Fruit fly (Drosophila melanogaster) whole organism, embryonic: Measurements from ENCODE around the gene CG45099.

ENCODE experiments used
- ATbp ChIP-seq: fragments of 200-800 bp; sonication (Bioruptor generic); optimal IDR thresholded peaks from 2 replicates; lab custom pipeline; 2017; ENCODE audit warnings: missing biosample characterization, mild to moderate bottlenecking, missing genetic modification characterization, missing genetic modification reagents
- Asciz ChIP-seq: fragments of 200-800 bp; sonication (Bioruptor generic); optimal IDR thresholded peaks from 2 replicates; lab custom pipeline; 2017; ENCODE audit warnings: missing biosample characterization, mild to moderate bottlenecking, missing genetic modification characterization, missing genetic modification reagents
- Bgb ChIP-seq: fragments of 200-800 bp; sonication (Bioruptor generic); IDR thresholded peaks from 2 replicates; pipeline ENCODE4 v1.3.6; 2022; ENCODE audit warnings: missing biosample characterization, missing genetic modification characterization; ENCODE audit not compliant: partially characterized antibody
- CG11504 ChIP-seq: fragments of 200-800 bp; sonication (Bioruptor generic); optimal IDR thresholded peaks from 3 replicates; lab custom pipeline; 2019; ENCODE audit warnings: missing biosample characterization, mild to moderate bottlenecking, missing genetic modification characterization, moderate library complexity
- CG11695 ChIP-seq: fragments of 200-800 bp; sonication (Bioruptor generic); IDR thresholded peaks from 3 replicates; pipeline ENCODE4 v1.3.6; 2022; ENCODE audit warnings: missing biosample characterization, missing genetic modification characterization
- CG11696 ChIP-seq: fragments of 200-800 bp; sonication (Bioruptor generic); IDR thresholded peaks from 2 replicates; pipeline ENCODE4 v1.3.6; 2022; ENCODE audit warnings: missing biosample characterization, missing genetic modification characterization
- CG14441 ChIP-seq: fragments of 200-800 bp; sonication (Bioruptor generic); IDR thresholded peaks from 2 replicates; pipeline ENCODE4 v1.3.6; 2022; ENCODE audit warnings: missing biosample characterization, missing genetic modification characterization
- CG14710 ChIP-seq: fragments of 200-800 bp; sonication (Bioruptor generic); optimal IDR thresholded peaks from 3 replicates; lab custom pipeline; 2019; ENCODE audit warnings: missing biosample characterization, mild to moderate bottlenecking, missing genetic modification characterization, moderate library complexity
- CG14860 ChIP-seq: fragments of 200-800 bp; sonication (Bioruptor generic); IDR thresholded peaks from 3 replicates; pipeline ENCODE4 v1.3.6; 2022; ENCODE audit warnings: missing biosample characterization, missing genetic modification characterization; ENCODE audit not compliant: partially characterized antibody
- CG15696 ChIP-seq: fragments of 200-800 bp; sonication (Bioruptor generic); optimal IDR thresholded peaks from 2 replicates; lab custom pipeline; 2019; ENCODE audit warnings: missing biosample characterization, mild to moderate bottlenecking, missing genetic modification characterization, moderate library complexity
- CG1602 ChIP-seq: fragments of 200-800 bp; sonication (Bioruptor generic); optimal IDR thresholded peaks from 3 replicates; lab custom pipeline; 2016; ENCODE audit warnings: missing biosample characterization, missing genetic modification characterization
- CG1647 ChIP-seq: fragments of 200-800 bp; sonication (Bioruptor generic); optimal IDR thresholded peaks from 3 replicates; lab custom pipeline; 2016; ENCODE audit warnings: missing biosample characterization, missing genetic modification characterization
- CG16863 ChIP-seq: fragments of 200-800 bp; sonication (Bioruptor generic); optimal IDR thresholded peaks from 3 replicates; lab custom pipeline; 2016; ENCODE audit warnings: missing biosample characterization, missing genetic modification characterization
- CG17829 ChIP-seq: fragments of 200-800 bp; optimal IDR thresholded peaks from 2 replicates; lab custom pipeline; 2019; ENCODE audit warnings: missing biosample characterization, mild to moderate bottlenecking, missing genetic modification characterization, moderate library complexity
- CG2202 ChIP-seq: fragments of 200-800 bp; sonication (Bioruptor generic); optimal IDR thresholded peaks from 2 replicates; lab custom pipeline; 2018; ENCODE audit warnings: missing biosample characterization, mild to moderate bottlenecking, missing genetic modification characterization
- CG2712 ChIP-seq: fragments of 200-800 bp; optimal IDR thresholded peaks from 3 replicates; lab custom pipeline; 2019; ENCODE audit warnings: missing biosample characterization, mild to moderate bottlenecking, missing genetic modification characterization, moderate library complexity
- CG3163 ChIP-seq: fragments of 200-800 bp; sonication (Bioruptor generic); optimal IDR thresholded peaks from 3 replicates; lab custom pipeline; 2016; ENCODE audit warnings: missing biosample characterization, missing genetic modification characterization
- CG3281 ChIP-seq: fragments of 200-800 bp; sonication (Bioruptor generic); optimal IDR thresholded peaks from 3 replicates; lab custom pipeline; 2017; ENCODE audit warnings: missing biosample characterization, mild to moderate bottlenecking, missing genetic modification characterization
- CG42726 ChIP-seq: fragments of 200-800 bp; sonication (Bioruptor generic); IDR thresholded peaks from 2 replicates; pipeline ENCODE4 v1.3.6; 2022; ENCODE audit warnings: missing biosample characterization, missing genetic modification characterization; ENCODE audit not compliant: partially characterized antibody
- CG4617 ChIP-seq: fragments of 200-800 bp; sonication (Bioruptor generic); optimal IDR thresholded peaks from 3 replicates; lab custom pipeline; 2016; ENCODE audit warnings: missing biosample characterization, missing genetic modification characterization, borderline replicate concordance
- CG8290 ChIP-seq, 3 experiments: fragments of 200-800 bp; sonication (Bioruptor generic); optimal IDR thresholded peaks; 2 replicates each; lab custom pipeline; 2016 to 2019; ENCODE audit warnings: missing biosample characterization in 3 of 3, missing genetic modification characterization in 3 of 3, mild to moderate bottlenecking in 2 of 3, moderate library complexity in 1 of 3
- CG9817 ChIP-seq: fragments of 200-800 bp; sonication (Bioruptor generic); optimal IDR thresholded peaks from 2 replicates; lab custom pipeline; 2018; ENCODE audit warnings: missing biosample characterization, mild to moderate bottlenecking, missing genetic modification characterization, moderate library complexity
- Camta ChIP-seq: fragments of 200-800 bp; sonication (Bioruptor generic); optimal IDR thresholded peaks from 2 replicates; lab custom pipeline; 2016; ENCODE audit warnings: missing biosample characterization, missing genetic modification characterization
- MBD-R2 ChIP-seq: fragments of 200-800 bp; sonication (Bioruptor generic); IDR thresholded peaks from 2 replicates; pipeline ENCODE4 v1.3.6; 2022; ENCODE audit warnings: missing biosample characterization, missing genetic modification characterization
- MESR4 ChIP-seq: fragments of 200-800 bp; sonication (Bioruptor generic); optimal IDR thresholded peaks from 2 replicates; lab custom pipeline; 2018; ENCODE audit warnings: missing biosample characterization, mild to moderate bottlenecking, missing genetic modification characterization, moderate library complexity
- Max ChIP-seq: fragments of 200-800 bp; sonication (Bioruptor generic); optimal IDR thresholded peaks from 2 replicates; lab custom pipeline; 2016; ENCODE audit warnings: missing biosample characterization, mild to moderate bottlenecking, missing genetic modification characterization
- Poxn ChIP-seq: fragments of 200-800 bp; sonication (Bioruptor generic); IDR thresholded peaks from 2 replicates; pipeline ENCODE4 v1.3.6; 2022; ENCODE audit warnings: missing biosample characterization, missing genetic modification characterization
- Side ChIP-seq: fragments of 200-800 bp; sonication (Bioruptor generic); optimal IDR thresholded peaks from 2 replicates; lab custom pipeline; 2016; ENCODE audit warnings: missing biosample characterization, missing genetic modification characterization
- Xrp1 ChIP-seq: fragments of 200-800 bp; sonication (Bioruptor generic); IDR thresholded peaks from 2 replicates; pipeline ENCODE4 v1.3.6; 2022; ENCODE audit warnings: missing biosample characterization, missing genetic modification characterization
- az2 ChIP-seq: fragments of 200-800 bp; sonication (Bioruptor generic); optimal IDR thresholded peaks from 3 replicates; lab custom pipeline; 2016; ENCODE audit warnings: missing biosample characterization, missing genetic modification characterization
- br ChIP-seq: fragments of >200 bp; optimal IDR thresholded peaks from 2 replicates; lab custom pipeline; 2017
- bsh ChIP-seq, 2 experiments: fragments of 200-800 bp; sonication (Bioruptor generic); optimal IDR thresholded peaks; 2 replicates each; lab custom pipeline; 2017 to 2018; ENCODE audit warnings: mild to moderate bottlenecking in 2 of 2, missing biosample characterization in 2 of 2, missing genetic modification characterization in 2 of 2, moderate library complexity in 1 of 2
- chif ChIP-seq, 2 experiments: fragments of 200-800 bp; sonication (Bioruptor generic); optimal IDR thresholded peaks; 3 replicates each; lab custom pipeline; 2016; ENCODE audit warnings: missing biosample characterization in 2 of 2, missing genetic modification characterization in 2 of 2
- croc ChIP-seq: fragments of 200-800 bp; sonication (Bioruptor generic); conservative IDR thresholded peaks from 3 replicates; pipeline ENCODE4 v1.3.6; 2022; ENCODE audit warnings: missing biosample characterization, missing genetic modification characterization
- dmrt11E ChIP-seq: fragments of 200-800 bp; sonication (Bioruptor generic); optimal IDR thresholded peaks from 3 replicates; lab custom pipeline; 2018; ENCODE audit warnings: missing biosample characterization, mild to moderate bottlenecking, missing genetic modification characterization, moderate library complexity
- ftz-f1 ChIP-seq: fragments of 200-800 bp; sonication (Bioruptor generic); optimal IDR thresholded peaks from 2 replicates; lab custom pipeline; 2016; ENCODE audit warnings: missing biosample characterization, missing genetic modification characterization
- gem ChIP-seq: fragments of 200-800 bp; sonication (Bioruptor generic); optimal IDR thresholded peaks from 2 replicates; lab custom pipeline; 2019; ENCODE audit warnings: missing biosample characterization, mild to moderate bottlenecking, missing genetic modification characterization, moderate library complexity
- grau ChIP-seq: fragments of 200-800 bp; optimal IDR thresholded peaks from 3 replicates; lab custom pipeline; 2019; ENCODE audit warnings: missing biosample characterization, mild to moderate bottlenecking, missing genetic modification characterization, moderate library complexity
- hbn ChIP-seq: fragments of 200-800 bp; sonication (Bioruptor generic); IDR thresholded peaks from 2 replicates; pipeline ENCODE4 v1.3.6; 2022; ENCODE audit warnings: missing biosample characterization, missing genetic modification characterization; ENCODE audit not compliant: partially characterized antibody
- mld ChIP-seq: fragments of 200-800 bp; sonication (Bioruptor generic); IDR thresholded peaks from 3 replicates; pipeline ENCODE4 v1.3.6; 2022; ENCODE audit warnings: missing biosample characterization, missing genetic modification characterization; ENCODE audit not compliant: partially characterized antibody
- nom ChIP-seq: fragments of 200-800 bp; sonication (Bioruptor generic); optimal IDR thresholded peaks from 2 replicates; lab custom pipeline; 2017; ENCODE audit warnings: missing biosample characterization, missing genetic modification characterization, mild to moderate bottlenecking, moderate library complexity, missing genetic modification reagents
- org-1 ChIP-seq: fragments of 200-800 bp; sonication (Bioruptor generic); optimal IDR thresholded peaks from 2 replicates; lab custom pipeline; 2017; ENCODE audit warnings: missing biosample characterization, missing genetic modification characterization
- pb ChIP-seq: fragments of 200-800 bp; sonication (Bioruptor generic); optimal IDR thresholded peaks from 3 replicates; lab custom pipeline; 2016; ENCODE audit warnings: missing biosample characterization, missing genetic modification characterization
- repo ChIP-seq: fragments of 200-800 bp; sonication (Bioruptor generic); optimal IDR thresholded peaks from 2 replicates; lab custom pipeline; 2016; ENCODE audit warnings: missing biosample characterization, missing genetic modification characterization
- run ChIP-seq: fragments of 200-800 bp; sonication (Bioruptor generic); optimal IDR thresholded peaks from 3 replicates; lab custom pipeline; 2018; ENCODE audit warnings: missing biosample characterization, mild to moderate bottlenecking, missing genetic modification characterization
- sima ChIP-seq: fragments of 200-800 bp; sonication (Bioruptor generic); optimal IDR thresholded peaks from 2 replicates; lab custom pipeline; 2016; ENCODE audit warnings: missing biosample characterization, missing genetic modification characterization
- sug ChIP-seq: fragments of 200-800 bp; optimal IDR thresholded peaks from 2 replicates; lab custom pipeline; 2019; ENCODE audit warnings: missing biosample characterization, mild to moderate bottlenecking, missing genetic modification characterization, moderate library complexity
- trh ChIP-seq: fragments of 200-800 bp; sonication (Bioruptor generic); optimal IDR thresholded peaks from 2 replicates; lab custom pipeline; 2016; ENCODE audit warnings: missing biosample characterization, missing genetic modification characterization
- wor ChIP-seq: fragments of 200-800 bp; sonication (Bioruptor generic); IDR thresholded peaks from 2 replicates; pipeline ENCODE4 v1.3.6; 2022; ENCODE audit warnings: missing biosample characterization, missing genetic modification characterization

Gene CG45099

dm6 chr3R:22041625-22042282, 7.7 kb upstream of the CG45099 start, which contains the start of gene how (continued):
- TF ChIP-seq hbn, result no peak
- TF ChIP-seq dmrt11E (tag; lab: Kevin White, UChicago), result peak; percentile 13
- no peak for TF ChIP-seq mld (GFP tag; lab: Robert Waterston, UW)
- TF ChIP-seq CG17829, result peak; percentile 34
- TF ChIP-seq CG11696 (GFP tag; lab: Robert Waterston, UW), result no peak
- TF ChIP-seq ATbp, result no peak
- TF ChIP-seq az2 (GFP tag; lab: Kevin White, UChicago), result peak; percentile 12
- no peak for TF ChIP-seq br (lab: Kevin White, UChicago)
- TF ChIP-seq CG2712 (tag; lab: Kevin White, UChicago), result no peak
- 0 out of 2 replicates have a peak, but pooled peaks have one; percentile 3 for TF ChIP-seq CG42726 (GFP tag; lab: Robert Waterston, UW)
- TF ChIP-seq CG14710 (tag; lab: Kevin White, UChicago), result peak; percentile 65
- TF ChIP-seq CG2202, result no peak
- no peak for TF ChIP-seq repo (GFP tag; lab: Kevin White, UChicago)
- TF ChIP-seq grau (tag; lab: Kevin White, UChicago), result peak; percentile 6
- TF ChIP-seq CG11504, result peak; percentile 40
- TF ChIP-seq bsh (GFP tag; optimal IDR thresholded peaks at IDR 0.05; lab: Kevin White, UChicago), result peak in 1 of 2 experiments; percentile 6
- no peak for TF ChIP-seq org-1 (GFP tag; lab: Kevin White, UChicago)
- TF ChIP-seq CG1647 (GFP tag; lab: Kevin White, UChicago), result no peak
- TF ChIP-seq CG14441, result no peak
- no peak for TF ChIP-seq CG14860 (GFP tag; lab: Robert Waterston, UW)
- no peak for TF ChIP-seq CG4617 (GFP tag; lab: Kevin White, UChicago)
- TF ChIP-seq Asciz, result peak; percentile 9
- peak; percentile 27 for TF ChIP-seq sug (tag; lab: Kevin White, UChicago)
- TF ChIP-seq nom (GFP tag; lab: Kevin White, UChicago), result peak; percentile 36
- TF ChIP-seq CG16863 (GFP tag; lab: Kevin White, UChicago), result no peak
- TF ChIP-seq ftz-f1 (GFP tag; lab: Kevin White, UChicago), result no peak
- TF ChIP-seq CG1602 (GFP tag; lab: Kevin White, UChicago), result no peak
- TF ChIP-seq CG11695 (GFP tag; lab: Robert Waterston, UW), result no peak
- peak in 1 of 2 experiments; percentile 45 for TF ChIP-seq chif (GFP tag; optimal IDR thresholded peaks at IDR 0.05; lab: Kevin White, UChicago)
- peak; percentile 41 for TF ChIP-seq Camta (GFP tag; lab: Kevin White, UChicago)
- peak; percentile 26 for TF ChIP-seq Max (GFP tag; lab: Kevin White, UChicago)
- TF ChIP-seq Poxn (GFP tag; lab: Robert Waterston, UW), result no peak
- TF ChIP-seq trh, result no peak
- TF ChIP-seq CG3163 (GFP tag; lab: Kevin White, UChicago), result peak; percentile 91
- peak; percentile 30 for TF ChIP-seq gem (tag; lab: Kevin White, UChicago)
- no peak for TF ChIP-seq Bgb
- TF ChIP-seq run, result no peak
- no peak for TF ChIP-seq Xrp1 (GFP tag; lab: Robert Waterston, UW)
- no peak for TF ChIP-seq wor (GFP tag; lab: Robert Waterston, UW)
- TF ChIP-seq CG8290 (GFP tag; optimal IDR thresholded peaks at IDR 0.05; lab: Kevin White, UChicago), result peak; percentile 47
- peak in 1 of 2 experiments; percentile 48 for TF ChIP-seq CG8290 (tag; optimal IDR thresholded peaks at IDR 0.05; lab: Kevin White, UChicago)
- TF ChIP-seq MBD-R2 (GFP tag; lab: Robert Waterston, UW), result peak; percentile 57
- TF ChIP-seq croc (GFP tag; lab: Robert Waterston, UW), result no peak
- peak; percentile 66 for TF ChIP-seq pb (GFP tag; lab: Kevin White, UChicago)
- TF ChIP-seq MESR4 (GFP tag; lab: Kevin White, UChicago), result no peak
- no peak for TF ChIP-seq CG9817 (tag; lab: Kevin White, UChicago)
- no peak for TF ChIP-seq sima
- TF ChIP-seq Side (GFP tag; lab: Kevin White, UChicago), result no peak
- TF ChIP-seq CG15696 (tag; lab: Kevin White, UChicago), result no peak
- TF ChIP-seq CG3281 (GFP tag; lab: Kevin White, UChicago), result peak; percentile 47
